Worm (Caenorhabditis elegans) whole organism, young adult: ENCODE results near the gene F13D12.3.

ENCODE experiments used
- F23B12.7 ChIP-seq: sonication (generic microtip); optimal IDR thresholded peaks from 2 replicates; lab custom pipeline; 2017; ENCODE audit warnings: missing genetic modification characterization, mild to moderate bottlenecking, missing compliant biosample characterization, antibody characterized with exemption, moderate library complexity; ENCODE audit not compliant: insufficient read depth
- ama-1 ChIP-seq, 3 experiments: fragments of 150-350 bp in 1 of 3; sonication (generic microtip) in 2 of 3; optimal IDR thresholded peaks; 2 replicates each; lab custom pipeline; 2014 to 2018; ENCODE audit warnings: missing biosample characterization in 2 of 3, missing genetic modification characterization in 2 of 3, missing genetic modification reagents in 2 of 3
- chd-7 ChIP-seq: sonication (generic microtip); optimal IDR thresholded peaks from 2 replicates; lab custom pipeline; 2016; ENCODE audit warnings: mild to moderate bottlenecking, missing genetic modification characterization, moderate library complexity, missing compliant biosample characterization
- egrh-3 ChIP-seq: fragments of 200-800 bp; sonication (Bioruptor generic); IDR thresholded peaks from 2 replicates; pipeline ENCODE4 v1.3.6; 2022; ENCODE audit warnings: missing genetic modification reagents, missing genetic modification characterization, missing compliant biosample characterization
- mxl-1 ChIP-seq: sonication (generic microtip); optimal IDR thresholded peaks from 2 replicates; lab custom pipeline; 2016; ENCODE audit warnings: missing genetic modification characterization, missing compliant biosample characterization
- ztf-6 ChIP-seq: fragments of 200-800 bp; sonication (Bioruptor generic); IDR thresholded peaks from 2 replicates; pipeline ENCODE4 v1.3.6; 2022; ENCODE audit warnings: missing genetic modification reagents, missing genetic modification characterization, missing compliant biosample characterization

- TF ChIP-seq chd-7 (tag; lab: Kevin White, UChicago), result no peak
- no peak for TF ChIP-seq egrh-3 (GFP tag; lab: Robert Waterston, UW)
- TF ChIP-seq mxl-1 (tag; lab: Kevin White, UChicago), result no peak
- no peak for TF ChIP-seq ztf-6 (GFP tag; lab: Robert Waterston, UW)
- TF ChIP-seq ama-1 (optimal IDR thresholded peaks at IDR 0.05; lab: Kevin White, UChicago), result no peak
- TF ChIP-seq ama-1 (GFP tag; optimal IDR thresholded peaks at IDR 0.05; lab: Kevin White, UChicago), result no peak
- TF ChIP-seq F23B12.7, result no peak
Measured at ce11 chrII:11713569-11713968, 6.6 kb upstream of the F13D12.3 start, which contains the start of gene F13D12.10.
